Worm (Caenorhabditis elegans): Measurements from ENCODE around the gene crn-5.

crn-5 gene

DNA sequence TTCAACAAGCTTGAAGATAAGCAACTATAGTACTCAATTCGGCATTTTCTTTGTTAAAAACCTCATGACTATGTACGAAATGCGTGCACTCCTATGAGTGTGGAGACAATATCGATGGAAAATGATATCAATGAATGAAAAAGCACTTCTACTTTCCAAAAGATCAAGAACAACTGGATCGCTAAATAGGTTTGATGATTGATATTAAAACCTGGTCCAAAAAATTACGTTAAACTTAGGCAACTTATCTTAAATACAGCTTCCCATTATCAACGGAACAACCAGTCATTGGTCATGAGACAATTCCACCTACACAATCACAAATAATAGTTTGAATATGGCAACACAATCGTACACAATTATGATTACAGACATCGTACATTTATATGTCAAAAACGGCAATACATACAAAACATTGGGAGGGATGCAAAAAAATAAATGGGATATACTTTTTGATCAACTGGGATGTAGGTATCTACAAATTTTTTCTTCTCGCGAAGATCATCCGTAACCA, 32.8 kb upstream of the crn-5 start (continued):
- TF ChIP-seq lin-35 (GFP tag; optimal IDR thresholded peaks at IDR 0.05) (peak in 1 of 3 experiments; percentile 41), athp-1 (tag; optimal IDR thresholded peaks at IDR 0.05) (peak; percentile 44), nhr-90 (tag; optimal IDR thresholded peaks at IDR 0.05) (peak; percentile 4)

DNA sequence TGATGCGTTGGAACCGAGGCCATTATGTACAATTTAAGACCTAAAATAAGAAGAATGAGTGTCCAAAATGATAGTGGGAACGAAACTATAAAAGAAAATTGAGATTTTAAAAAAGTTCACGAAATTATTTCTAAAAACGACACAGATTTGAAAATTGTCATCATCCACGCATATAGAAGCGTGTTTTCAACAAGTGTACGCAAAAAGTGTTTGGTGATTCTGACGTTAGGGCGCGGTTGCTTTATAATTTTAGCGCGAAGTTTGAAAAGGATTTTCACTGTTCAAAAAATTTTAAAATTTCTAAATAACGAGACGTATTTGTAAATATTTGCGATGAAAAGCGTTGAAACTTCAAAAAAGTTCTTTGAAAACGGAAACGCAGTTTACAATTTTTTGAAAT, 29.2 kb upstream of the crn-5 start, which contains the start of gene cdc-48.1:
TSS of gene cdc-48.1 (minus strand) at position 40 of the 400 bp plus-strand sequence.
- TF ChIP-seq snpc-3.4 (tag; optimal IDR thresholded peaks at IDR 0.05) (peak; percentile 99), ztf-3 (GFP tag; optimal IDR thresholded peaks at IDR 0.05) (peak; percentile 96), zim-3 (tag; optimal IDR thresholded peaks at IDR 0.05) (peak; percentile 96), C06A6.2 (GFP tag; conservative IDR thresholded peaks at IDR 0.05) (peak; percentile 98), let-526 (GFP tag; IDR thresholded peaks at IDR 0.05) (peak; percentile 98), xnd-1 (tag; optimal IDR thresholded peaks at IDR 0.05) (peak; percentile 87), B0336.3 (GFP tag; IDR thresholded peaks at IDR 0.05) (peak; percentile 98), nfyb-1 (GFP tag; IDR thresholded peaks at IDR 0.05) (peak; percentile 99), dpl-1 (GFP tag; optimal IDR thresholded peaks at IDR 0.05) (peak; percentile 100), madf-3 (GFP tag; IDR thresholded peaks at IDR 0.05) (peak; percentile 98), unc-62 (GFP tag; optimal IDR thresholded peaks at IDR 0.05) (peak; percentile 98), chd-7 (tag; optimal IDR thresholded peaks at IDR 0.05) (peak; percentile 99), lin-26 (GFP tag; IDR thresholded peaks at IDR 0.05) (peak; percentile 95), athp-1 (tag; optimal IDR thresholded peaks at IDR 0.05) (peak; percentile 100), somi-1 (GFP tag; optimal IDR thresholded peaks at IDR 0.05) (peak; percentile 99), F57C9.4 (tag; optimal IDR thresholded peaks at IDR 0.05) (peak; percentile 93), F10E7.11 (tag; optimal IDR thresholded peaks at IDR 0.05) (peak; percentile 87), madf-8 (GFP tag; conservative IDR thresholded peaks at IDR 0.05) (peak; percentile 94), B0261.1 (tag; optimal IDR thresholded peaks at IDR 0.05) (peak; percentile 48), aptf-2 (GFP tag; conservative IDR thresholded peaks at IDR 0.05) (peak; percentile 90), Y53F4B.3 (GFP tag; IDR thresholded peaks at IDR 0.05) (peak; percentile 94), K12H6.12 (tag; optimal IDR thresholded peaks at IDR 0.05) (peak; percentile 100), rcor-1 (GFP tag; IDR thresholded peaks at IDR 0.05) (peak; percentile 99), lin-54 (GFP tag; optimal IDR thresholded peaks at IDR 0.05) (peak; percentile 100), T26A5.8 (tag; optimal IDR thresholded peaks at IDR 0.05) (peak; percentile 56), snpc-1.3 (tag; optimal IDR thresholded peaks at IDR 0.05; ENCODE audit: insufficient read depth) (peak; percentile 98), Y79H2A.3 (GFP tag; conservative IDR thresholded peaks at IDR 0.05) (peak; percentile 96), egl-44 (GFP tag; IDR thresholded peaks at IDR 0.05) (peak; percentile 98), K11D2.4 (GFP tag; IDR thresholded peaks at IDR 0.05) (peak; percentile 100), F55B11.4 (tag; optimal IDR thresholded peaks at IDR 0.05; ENCODE audit: borderline replicate concordance, insufficient read depth) (no peak), rec-8 (tag; optimal IDR thresholded peaks at IDR 0.05) (peak; percentile 86 to 87), F22D6.2 (tag; optimal IDR thresholded peaks at IDR 0.05) (peak; percentile 95), akir-1 (GFP tag; optimal IDR thresholded peaks at IDR 0.05) (peak; percentile 75), tlf-1 (GFP tag; optimal IDR thresholded peaks at IDR 0.05) (peak; percentile 100), dox-1 (GFP tag; IDR thresholded peaks at IDR 0.05) (peak; percentile 100), attf-6 (GFP tag; IDR thresholded peaks at IDR 0.05) (peak; percentile 92), Y95B8A.8 (GFP tag; IDR thresholded peaks at IDR 0.05) (peak; percentile 100), T07F8.4 (tag; optimal IDR thresholded peaks at IDR 0.05) (peak; percentile 90), ceh-100 (GFP tag; IDR thresholded peaks at IDR 0.05) (peak; percentile 94), mcd-1 (GFP tag; IDR thresholded peaks at IDR 0.05) (peak; percentile 100), nhr-80 (tag; optimal IDR thresholded peaks at IDR 0.05) (peak; percentile 98), let-607 (tag; optimal IDR thresholded peaks at IDR 0.05) (peak; percentile 98), lag-1 (GFP tag; IDR thresholded peaks at IDR 0.05) (no peak; the same call in 1 of the 2 replicates), bed-2 (GFP tag; IDR thresholded peaks at IDR 0.05) (peak; percentile 95)
